Fruit fly (Drosophila melanogaster) whole organism, embryonic: Measurements from ENCODE around the gene CG13239.

ENCODE experiments used
- Atf3 ChIP-seq: fragments of 200-800 bp; sonication (Bioruptor generic); optimal IDR thresholded peaks from 3 replicates; lab custom pipeline; 2016; ENCODE audit warnings: missing biosample characterization, missing genetic modification characterization
- Bdp1 ChIP-seq: fragments of 200-800 bp; sonication (Bioruptor generic); optimal IDR thresholded peaks from 3 replicates; lab custom pipeline; 2016; ENCODE audit warnings: missing biosample characterization, missing genetic modification characterization
- Bgb ChIP-seq: fragments of 200-800 bp; sonication (Bioruptor generic); IDR thresholded peaks from 2 replicates; pipeline ENCODE4 v1.3.6; 2022; ENCODE audit warnings: missing biosample characterization, missing genetic modification characterization; ENCODE audit not compliant: partially characterized antibody
- Bteb2 ChIP-seq: fragments of 200-800 bp; sonication (Bioruptor generic); optimal IDR thresholded peaks from 2 replicates; lab custom pipeline; 2016; ENCODE audit warnings: missing biosample characterization, missing genetic modification characterization
- CG12104 ChIP-seq: fragments of 200-800 bp; sonication (Bioruptor generic); optimal IDR thresholded peaks from 3 replicates; lab custom pipeline; 2016; ENCODE audit warnings: missing biosample characterization, missing genetic modification characterization
- CG12942 ChIP-seq: fragments of 200-800 bp; sonication (Bioruptor generic); optimal IDR thresholded peaks from 3 replicates; lab custom pipeline; 2016; ENCODE audit warnings: missing biosample characterization, missing genetic modification characterization
- CG13624 ChIP-seq: fragments of 200-800 bp; sonication (Bioruptor generic); optimal IDR thresholded peaks from 2 replicates; lab custom pipeline; 2016; ENCODE audit warnings: missing biosample characterization, missing genetic modification characterization
- CG13894 ChIP-seq: fragments of 200-800 bp; sonication (Bioruptor generic); optimal IDR thresholded peaks from 3 replicates; lab custom pipeline; 2018; ENCODE audit warnings: missing biosample characterization, mild to moderate bottlenecking, missing genetic modification characterization, moderate library complexity
- CG14710 ChIP-seq: fragments of 200-800 bp; sonication (Bioruptor generic); optimal IDR thresholded peaks from 3 replicates; lab custom pipeline; 2019; ENCODE audit warnings: missing biosample characterization, mild to moderate bottlenecking, missing genetic modification characterization, moderate library complexity
- CG16815 ChIP-seq: fragments of 200-800 bp; sonication (Bioruptor generic); optimal IDR thresholded peaks from 3 replicates; lab custom pipeline; 2017; ENCODE audit warnings: missing biosample characterization, mild to moderate bottlenecking, missing genetic modification characterization
- CG17385 ChIP-seq: fragments of 200-800 bp; sonication (Bioruptor generic); optimal IDR thresholded peaks from 3 replicates; lab custom pipeline; 2018; ENCODE audit warnings: missing biosample characterization, mild to moderate bottlenecking, missing genetic modification characterization
- CG18011 ChIP-seq: fragments of 200-800 bp; sonication (Bioruptor generic); optimal IDR thresholded peaks from 2 replicates; lab custom pipeline; 2017; ENCODE audit warnings: missing biosample characterization, missing genetic modification characterization, mild to moderate bottlenecking, moderate library complexity, missing genotype
- CG18599 ChIP-seq: fragments of 200-800 bp; sonication (Bioruptor generic); optimal IDR thresholded peaks from 3 replicates; lab custom pipeline; 2017; ENCODE audit warnings: missing biosample characterization, missing genetic modification characterization, mild to moderate bottlenecking, moderate library complexity, missing genetic modification reagents
- CG2129 ChIP-seq: fragments of 200-800 bp; sonication (Bioruptor generic); IDR thresholded peaks from 2 replicates; pipeline ENCODE4 v1.3.6; 2022; ENCODE audit warnings: missing biosample characterization, missing genetic modification characterization; ENCODE audit not compliant: partially characterized antibody
- CG2202 ChIP-seq: fragments of 200-800 bp; sonication (Bioruptor generic); optimal IDR thresholded peaks from 2 replicates; lab custom pipeline; 2018; ENCODE audit warnings: missing biosample characterization, mild to moderate bottlenecking, missing genetic modification characterization
- CG32532 ChIP-seq: fragments of 200-800 bp; sonication (Bioruptor generic); IDR thresholded peaks from 2 replicates; pipeline ENCODE4 v1.3.6; 2022; ENCODE audit warnings: missing biosample characterization, missing genetic modification characterization
- CG32767 ChIP-seq: fragments of 200-800 bp; sonication (Bioruptor generic); IDR thresholded peaks from 2 replicates; pipeline ENCODE4 v1.3.6; 2022; ENCODE audit warnings: missing biosample characterization, missing genetic modification characterization
- CG3995 ChIP-seq: fragments of 200-800 bp; sonication (Bioruptor generic); optimal IDR thresholded peaks from 3 replicates; lab custom pipeline; 2016; ENCODE audit warnings: missing biosample characterization, missing genetic modification characterization
- CG4854 ChIP-seq: fragments of 200-800 bp; sonication (Bioruptor generic); optimal IDR thresholded peaks from 2 replicates; lab custom pipeline; 2016; ENCODE audit warnings: missing biosample characterization, missing genetic modification characterization, inconsistent platforms
- CG6254 ChIP-seq: fragments of 200-800 bp; sonication (Bioruptor generic); optimal IDR thresholded peaks from 3 replicates; lab custom pipeline; 2017; ENCODE audit warnings: mild to moderate bottlenecking, missing biosample characterization, missing genetic modification reagents, missing genetic modification characterization
- CG7556 ChIP-seq: fragments of 200-800 bp; sonication (Bioruptor generic); optimal IDR thresholded peaks from 2 replicates; lab custom pipeline; 2017; ENCODE audit warnings: missing biosample characterization, mild to moderate bottlenecking, missing genetic modification characterization
- CG7987 ChIP-seq: fragments of 200-800 bp; sonication (Bioruptor generic); optimal IDR thresholded peaks from 2 replicates; lab custom pipeline; 2018; ENCODE audit warnings: missing biosample characterization, mild to moderate bottlenecking, missing genetic modification characterization, moderate library complexity
- CG8359 ChIP-seq: fragments of 200-800 bp; sonication (Bioruptor generic); optimal IDR thresholded peaks from 2 replicates; lab custom pipeline; 2017; ENCODE audit warnings: missing biosample characterization, mild to moderate bottlenecking, missing genetic modification characterization, borderline replicate concordance
- Camta ChIP-seq: fragments of 200-800 bp; sonication (Bioruptor generic); optimal IDR thresholded peaks from 2 replicates; lab custom pipeline; 2016; ENCODE audit warnings: missing biosample characterization, missing genetic modification characterization
- CoRest ChIP-seq: fragments of 200-800 bp; sonication (Bioruptor generic); optimal IDR thresholded peaks from 3 replicates; lab custom pipeline; 2018; ENCODE audit warnings: missing biosample characterization, mild to moderate bottlenecking, missing genetic modification characterization, moderate library complexity
- Dip2 ChIP-seq: fragments of 200-800 bp; sonication (Bioruptor generic); IDR thresholded peaks from 2 replicates; pipeline ENCODE4 v1.3.6; 2022; ENCODE audit warnings: missing biosample characterization, missing genetic modification characterization
- Gug ChIP-seq: fragments of 200-800 bp; sonication (Bioruptor generic); IDR thresholded peaks from 4 replicates; pipeline ENCODE4 v1.3.6; 2022; ENCODE audit warnings: missing biosample characterization, missing genetic modification characterization
- HmgZ ChIP-seq: fragments of 200-800 bp; sonication (Bioruptor generic); optimal IDR thresholded peaks from 2 replicates; lab custom pipeline; 2018; ENCODE audit warnings: missing biosample characterization, mild to moderate bottlenecking, missing genetic modification characterization
- NFAT ChIP-seq: fragments of 200-800 bp; sonication (Bioruptor generic); IDR thresholded peaks from 2 replicates; pipeline ENCODE4 v1.3.6; 2022; ENCODE audit warnings: missing biosample characterization, missing genetic modification characterization
- Oaz ChIP-seq: fragments of 200-800 bp; sonication (Bioruptor generic); IDR thresholded peaks from 2 replicates; pipeline ENCODE4 v1.3.6; 2022; ENCODE audit warnings: missing biosample characterization, missing genetic modification characterization
- Rx ChIP-seq: fragments of 200-800 bp; sonication (Bioruptor generic); IDR thresholded peaks from 2 replicates; pipeline ENCODE4 v1.3.6; 2022; ENCODE audit warnings: missing biosample characterization, missing genetic modification characterization
- ac ChIP-seq: fragments of 200-800 bp; sonication (Bioruptor generic); optimal IDR thresholded peaks from 3 replicates; lab custom pipeline; 2017; ENCODE audit warnings: missing biosample characterization, mild to moderate bottlenecking, missing genetic modification characterization
- corto ChIP-seq: fragments of 200-800 bp; sonication (Bioruptor generic); optimal IDR thresholded peaks from 2 replicates; lab custom pipeline; 2016; ENCODE audit warnings: missing biosample characterization, mild to moderate bottlenecking, missing genetic modification characterization, moderate library complexity
- cwo ChIP-seq: fragments of 200-800 bp; sonication (Bioruptor generic); optimal IDR thresholded peaks from 3 replicates; lab custom pipeline; 2017; ENCODE audit warnings: missing biosample characterization, missing genetic modification characterization, mild to moderate bottlenecking, moderate library complexity, missing genetic modification reagents
- gfzf ChIP-seq: fragments of 200-800 bp; sonication (Bioruptor generic); optimal IDR thresholded peaks from 2 replicates; lab custom pipeline; 2016; ENCODE audit warnings: missing biosample characterization, mild to moderate bottlenecking, missing genetic modification characterization, moderate library complexity
- hth ChIP-seq: fragments of >200 bp; optimal IDR thresholded peaks from 2 replicates; lab custom pipeline; 2017; ENCODE audit warnings: inconsistent platforms
- kay ChIP-seq: fragments of 200-800 bp; sonication (Bioruptor generic); optimal IDR thresholded peaks from 2 replicates; lab custom pipeline; 2016; ENCODE audit warnings: missing biosample characterization, missing genetic modification characterization
- lbe ChIP-seq: fragments of 200-800 bp; sonication (Bioruptor generic); optimal IDR thresholded peaks from 2 replicates; lab custom pipeline; 2016; ENCODE audit warnings: missing biosample characterization, mild to moderate bottlenecking, missing genetic modification characterization
- nmo ChIP-seq: fragments of 200-800 bp; sonication (Bioruptor generic); optimal IDR thresholded peaks from 2 replicates; lab custom pipeline; 2018; ENCODE audit warnings: missing biosample characterization, mild to moderate bottlenecking, missing genetic modification characterization, moderate library complexity
- p53 ChIP-seq: fragments of 200-800 bp; sonication (Bioruptor generic); optimal IDR thresholded peaks from 2 replicates; lab custom pipeline; 2016; ENCODE audit warnings: missing biosample characterization, missing genetic modification characterization
- pb ChIP-seq: fragments of 200-800 bp; sonication (Bioruptor generic); optimal IDR thresholded peaks from 3 replicates; lab custom pipeline; 2016; ENCODE audit warnings: missing biosample characterization, missing genetic modification characterization
- peb ChIP-seq: fragments of 200-800 bp; sonication (Bioruptor generic); IDR thresholded peaks from 2 replicates; pipeline ENCODE4 v1.3.6; 2022; ENCODE audit warnings: missing biosample characterization, missing genetic modification characterization
- slbo ChIP-seq: fragments of 200-800 bp; sonication (Bioruptor generic); IDR thresholded peaks from 2 replicates; pipeline ENCODE4 v1.3.6; 2022; ENCODE audit warnings: missing biosample characterization, missing genetic modification characterization
- tgo ChIP-seq: fragments of 200-800 bp; sonication (Bioruptor generic); IDR thresholded peaks from 3 replicates; pipeline ENCODE4 v1.3.6; 2022; ENCODE audit warnings: missing biosample characterization, missing genetic modification characterization
- tin ChIP-seq: fragments of 200-800 bp; sonication (Bioruptor generic); optimal IDR thresholded peaks from 3 replicates; lab custom pipeline; 2016; ENCODE audit warnings: missing biosample characterization, missing genetic modification characterization
- tx ChIP-seq: fragments of 200-800 bp; sonication (Bioruptor generic); optimal IDR thresholded peaks from 2 replicates; lab custom pipeline; 2016; ENCODE audit warnings: missing biosample characterization, missing genetic modification characterization
- unpg ChIP-seq: fragments of 200-800 bp; sonication (Bioruptor generic); optimal IDR thresholded peaks from 3 replicates; lab custom pipeline; 2018; ENCODE audit warnings: missing biosample characterization, mild to moderate bottlenecking, missing genetic modification characterization, moderate library complexity
- vvl ChIP-seq: fragments of 200-800 bp; sonication (Bioruptor generic); IDR thresholded peaks from 2 replicates; pipeline ENCODE4 v1.3.6; 2022; ENCODE audit warnings: missing biosample characterization, missing genetic modification characterization
- wdn ChIP-seq: fragments of 200-800 bp; sonication (Bioruptor generic); IDR thresholded peaks from 2 replicates; pipeline ENCODE4 v1.3.6; 2022; ENCODE audit warnings: missing biosample characterization, missing genetic modification characterization
- yki ChIP-seq: fragments of >200 bp; optimal IDR thresholded peaks from 3 replicates; lab custom pipeline; 2018
- z ChIP-seq: fragments of 200-800 bp; sonication (Bioruptor generic); IDR thresholded peaks from 3 replicates; pipeline ENCODE4 v1.3.6; 2022; ENCODE audit warnings: missing biosample characterization, missing genetic modification characterization

CG13239 gene

dm6 chr3L:22822544-22823175, 37.9 kb upstream of the CG13239 start (continued):
- TF ChIP-seq nmo (GFP tag; lab: Kevin White, UChicago) (no peak), Bteb2 (GFP tag; lab: Kevin White, UChicago) (no peak), kay (GFP tag; lab: Kevin White, UChicago) (peak; percentile 57), CG32532 (peak; percentile 59; the same call in 1 of the 2 replicates), z (0 out of 3 replicates have a peak, but pooled peaks have one; percentile 7), tgo (GFP tag; lab: Robert Waterston, UW) (no peak), ac (GFP tag; lab: Kevin White, UChicago) (no peak), gfzf (GFP tag; lab: Kevin White, UChicago) (no peak), CG13624 (GFP tag; lab: Kevin White, UChicago) (peak; percentile 22), Atf3 (GFP tag; lab: Kevin White, UChicago) (no peak), CG16815 (no peak), Bdp1 (GFP tag; lab: Kevin White, UChicago) (no peak), yki (lab: Kevin White, UChicago) (peak; percentile 38), CG18011 (GFP tag; lab: Kevin White, UChicago) (no peak), tin (GFP tag; lab: Kevin White, UChicago) (no peak), wdn (no peak), p53 (GFP tag; lab: Kevin White, UChicago) (no peak), CG2202 (no peak), vvl (GFP tag; lab: Robert Waterston, UW) (no peak), corto (GFP tag; lab: Kevin White, UChicago) (peak; percentile 89), CG18599 (GFP tag; lab: Kevin White, UChicago) (peak; percentile 15), CG7556 (GFP tag; lab: Kevin White, UChicago) (no peak), Rx (no peak), peb (GFP tag; lab: Robert Waterston, UW) (no peak), CoRest (no peak), tx (GFP tag; lab: Kevin White, UChicago) (no peak), Gug (no peak), CG12942 (no peak), Dip2 (no peak), CG8359 (no peak), CG13894 (tag; lab: Kevin White, UChicago) (peak; percentile 30), CG32767 (GFP tag; lab: Robert Waterston, UW) (no peak), slbo (GFP tag; lab: Robert Waterston, UW) (no peak), CG14710 (tag; lab: Kevin White, UChicago) (no peak), Oaz (GFP tag; lab: Robert Waterston, UW) (no peak), pb (GFP tag; lab: Kevin White, UChicago) (no peak), CG6254 (no peak), CG17385 (GFP tag; lab: Kevin White, UChicago) (peak; percentile 25), CG12104 (GFP tag; lab: Kevin White, UChicago) (no peak), HmgZ (tag; lab: Kevin White, UChicago) (no peak), CG2129 (GFP tag; lab: Robert Waterston, UW) (no peak), CG7987 (GFP tag; lab: Kevin White, UChicago) (peak; percentile 1), Camta (GFP tag; lab: Kevin White, UChicago) (no peak), unpg (no peak), cwo (GFP tag; lab: Kevin White, UChicago) (no peak), NFAT (GFP tag; lab: Robert Waterston, UW) (no peak), hth (no peak), lbe (GFP tag; lab: Kevin White, UChicago) (peak; percentile 95), CG4854 (GFP tag; lab: Kevin White, UChicago) (no peak), Bgb (GFP tag; lab: Robert Waterston, UW) (no peak; the same call in 1 of the 2 replicates), CG3995 (GFP tag; lab: Kevin White, UChicago) (peak; percentile 34)
